Fruit fly (Drosophila melanogaster) whole organism, adult: Measurements from ENCODE around the gene CG13445.

Source experiments
- CG11617 ChIP-seq: fragments of 200-800 bp; sonication (Bioruptor generic); optimal IDR thresholded peaks from 2 replicates; lab custom pipeline; 2017; ENCODE audit warnings: mild to moderate bottlenecking, missing biosample characterization, missing genetic modification reagents, missing genetic modification characterization
- cic ChIP-seq: fragments of 200-800 bp; sonication (Bioruptor generic); optimal IDR thresholded peaks from 2 replicates; lab custom pipeline; 2017; ENCODE audit warnings: missing biosample characterization, mild to moderate bottlenecking, missing genetic modification characterization, moderate library complexity
- ovo ChIP-seq: fragments of 200-800 bp; sonication (Bioruptor generic); optimal IDR thresholded peaks from 2 replicates; lab custom pipeline; 2016; ENCODE audit warnings: missing biosample characterization, missing genetic modification characterization

DNA sequence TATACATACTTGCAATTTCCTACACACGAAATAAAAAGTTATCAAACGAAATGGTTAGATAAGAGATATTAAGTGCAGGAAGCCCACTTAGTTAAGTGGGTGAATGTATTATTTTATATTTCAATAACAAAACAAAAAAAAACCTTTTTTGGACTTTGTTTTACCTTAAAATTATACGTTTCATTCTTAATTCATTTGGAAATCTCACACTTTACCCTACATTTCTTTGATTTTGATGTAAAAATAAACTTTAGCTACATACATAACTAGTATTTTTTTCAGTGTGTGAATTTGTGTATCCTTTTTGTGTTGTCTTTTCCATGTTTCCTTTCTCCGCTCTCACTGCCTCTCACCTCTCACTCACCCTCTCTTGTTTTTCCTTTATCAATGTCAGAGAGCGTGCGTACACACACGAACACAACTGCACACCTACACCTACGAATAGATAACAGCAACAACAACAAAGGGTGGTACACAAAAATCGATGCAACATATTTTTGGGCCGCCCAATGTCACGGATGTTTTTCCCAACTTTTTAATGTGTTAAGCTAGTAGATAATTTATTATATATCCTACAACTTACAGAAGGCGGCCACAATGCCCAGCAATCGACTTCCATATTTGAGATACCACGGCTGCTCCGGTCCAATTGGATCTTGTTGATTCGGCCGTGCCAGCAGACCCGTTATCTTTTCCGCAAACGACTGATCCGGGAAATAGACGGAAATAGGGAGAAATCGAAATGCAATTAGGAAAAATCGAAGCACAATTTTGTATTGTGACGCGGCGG is 6.3 kb downstream of the CG13445 start:
- TF ChIP-seq CG11617 (GFP tag; lab: Kevin White, UChicago), result peak; percentile 43
- TF ChIP-seq cic (GFP tag; lab: Kevin White, UChicago), result no peak
- TF ChIP-seq ovo, result no peak
